Worm (Caenorhabditis elegans): ENCODE data around the gene rbm-17.
A peak's percentile ranks its signal among the peaks of the same experiment; 100 is the strongest.

DNA sequence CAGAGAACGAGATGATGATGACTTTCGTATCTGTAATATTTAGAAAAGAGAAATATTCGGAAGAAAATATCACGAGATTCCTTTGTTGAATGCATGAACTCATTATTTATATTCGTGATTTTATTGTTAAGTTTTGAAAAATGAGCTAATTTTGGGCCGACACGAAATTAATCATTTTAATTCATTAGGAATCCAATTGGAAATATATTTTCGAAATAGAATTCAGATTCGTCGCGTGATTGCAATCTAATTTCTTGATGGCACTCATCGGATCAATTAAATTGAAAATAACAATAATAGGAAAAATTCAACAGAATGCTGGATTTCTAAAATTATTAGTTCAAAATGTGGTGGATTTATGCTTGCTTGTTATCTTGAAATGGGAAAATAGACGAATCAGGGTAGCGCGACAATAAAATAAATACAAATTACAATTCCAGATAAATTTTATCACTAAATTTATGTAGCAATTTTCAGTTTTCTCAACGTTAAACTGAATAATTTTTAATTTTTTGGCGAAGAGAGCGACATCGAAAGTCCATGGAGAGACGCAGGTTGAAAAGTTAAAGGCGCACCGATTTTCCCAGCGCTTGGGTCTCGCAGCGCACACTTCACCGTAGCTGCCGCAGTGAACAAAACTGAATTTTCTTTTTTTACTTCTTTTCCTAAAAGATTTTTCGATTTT is 36.3 kb upstream of the rbm-17 start:
- TF ChIP-seq pha-4 (GFP tag; IDR thresholded peaks at IDR 0.05) (peak; percentile 57; the same call in 1 of the 2 replicates), pha-4 (tag; optimal IDR thresholded peaks at IDR 0.05) (no peak), zfp-2 (tag; optimal IDR thresholded peaks at IDR 0.05) (no peak), F26F4.8 (GFP tag; conservative IDR thresholded peaks at IDR 0.05) (no peak), daf-8 (GFP tag; IDR thresholded peaks at IDR 0.05) (no peak), ztf-11 (tag; optimal IDR thresholded peaks at IDR 0.05) (no peak), nhr-10 (tag; optimal IDR thresholded peaks at IDR 0.05) (no peak), zag-1 (tag; optimal IDR thresholded peaks at IDR 0.05) (no peak)
